Worm (Caenorhabditis elegans) whole organism, L1 larva: ENCODE measurements around the gene ZK1251.3.

Experiments used
- C04F5.9 ChIP-seq: sonication (generic microtip); optimal IDR thresholded peaks from 2 replicates; lab custom pipeline; 2016; ENCODE audit warnings: missing genetic modification characterization, missing compliant biosample characterization
- F16B12.6 ChIP-seq: fragments of 150-350 bp; optimal IDR thresholded peaks from 2 replicates; lab custom pipeline; 2014; ENCODE audit warnings: missing biosample characterization, missing genetic modification characterization
- Y116A8C.19 ChIP-seq: sonication (generic microtip); optimal IDR thresholded peaks from 2 replicates; lab custom pipeline; 2016; ENCODE audit warnings: missing compliant biosample characterization, missing genetic modification characterization, borderline replicate concordance
- aha-1 ChIP-seq: fragments of 150-350 bp; optimal IDR thresholded peaks from 2 replicates; lab custom pipeline; 2014; ENCODE audit warnings: missing biosample characterization, missing genetic modification characterization
- aly-2 ChIP-seq: fragments of 150-350 bp; optimal IDR thresholded peaks from 2 replicates; lab custom pipeline; 2014; ENCODE audit warnings: missing biosample characterization, missing genetic modification characterization
- ceh-63 ChIP-seq: fragments of 200-800 bp; sonication (Bioruptor generic); optimal IDR thresholded peaks from 2 replicates; lab custom pipeline; 2018; ENCODE audit warnings: mild to moderate bottlenecking, missing genetic modification characterization, missing compliant biosample characterization
- ceh-8 ChIP-seq: fragments of 200-800 bp; sonication (Bioruptor generic); optimal IDR thresholded peaks from 2 replicates; lab custom pipeline; 2018; ENCODE audit warnings: mild to moderate bottlenecking, missing genetic modification characterization, moderate library complexity, missing compliant biosample characterization
- ceh-82 ChIP-seq, 3 experiments: fragments of 150-350 bp in 1 of 3; sonication (generic microtip) in 2 of 3; optimal IDR thresholded peaks; 2 replicates each; lab custom pipeline; 2014 to 2017; ENCODE audit warnings: missing biosample characterization in 3 of 3, missing genetic modification characterization in 3 of 3
- ceh-88 ChIP-seq: fragments of 200-800 bp; sonication (Bioruptor generic); IDR thresholded peaks from 2 replicates; pipeline ENCODE4 v1.3.6; 2022; ENCODE audit warnings: missing genetic modification characterization, missing compliant biosample characterization
- ces-1 ChIP-seq: fragments of 150-350 bp; optimal IDR thresholded peaks from 2 replicates; lab custom pipeline; 2014; ENCODE audit warnings: missing biosample characterization, missing genetic modification reagents, missing genetic modification characterization
- efl-1 ChIP-seq, 4 experiments: fragments of 150-350 bp; optimal IDR thresholded peaks in 3 of 4; peaks in 1 of 4; 1 replicate in 1 of 4; 2 replicates in 3 of 4; lab custom pipeline; 2014; ENCODE audit warnings: missing biosample characterization in 2 of 4, missing genetic modification characterization in 2 of 4, missing genetic modification reagents in 2 of 4
- elt-2 ChIP-seq: sonication (generic microtip); optimal IDR thresholded peaks from 2 replicates; lab custom pipeline; 2016; ENCODE audit warnings: missing genetic modification characterization, mild to moderate bottlenecking, inconsistent platforms, missing compliant biosample characterization, missing genetic modification reagents
- ets-5 ChIP-seq: fragments of 200-800 bp; sonication (Bioruptor generic); IDR thresholded peaks from 2 replicates; pipeline ENCODE4 v1.3.6; 2022; ENCODE audit warnings: missing genetic modification characterization, missing compliant biosample characterization
- fkh-10 ChIP-seq: sonication (generic microtip); optimal IDR thresholded peaks from 2 replicates; lab custom pipeline; 2017; ENCODE audit warnings: missing biosample characterization, missing genetic modification reagents, missing genetic modification characterization
- fkh-4 ChIP-seq: sonication (generic microtip); optimal IDR thresholded peaks from 2 replicates; lab custom pipeline; 2016; ENCODE audit warnings: missing compliant biosample characterization, missing genetic modification characterization, borderline replicate concordance
- fos-1 ChIP-seq: fragments of 150-350 bp; optimal IDR thresholded peaks from 2 replicates; lab custom pipeline; 2014; ENCODE audit warnings: missing biosample characterization, missing genetic modification characterization
- grh-1 ChIP-seq: fragments of 200-800 bp; sonication (Bioruptor generic); IDR thresholded peaks from 2 replicates; pipeline ENCODE4 v1.3.6; 2022; ENCODE audit warnings: missing genetic modification reagents, missing genetic modification characterization, missing compliant biosample characterization
- hlh-4 ChIP-seq: sonication (generic microtip); optimal IDR thresholded peaks from 2 replicates; lab custom pipeline; 2016; ENCODE audit warnings: mild to moderate bottlenecking, missing genetic modification characterization, missing compliant biosample characterization
- hpl-2 ChIP-seq: fragments of 150-350 bp; optimal IDR thresholded peaks from 2 replicates; lab custom pipeline; 2014; ENCODE audit warnings: missing biosample characterization, missing genetic modification reagents, missing genetic modification characterization
- isw-1 ChIP-seq: fragments of 200-800 bp; sonication (Bioruptor generic); IDR thresholded peaks from 2 replicates; pipeline ENCODE4 v1.3.6; 2022; ENCODE audit warnings: missing genetic modification characterization, missing compliant biosample characterization
- lin-14 ChIP-seq: fragments of 200-800 bp; sonication (Bioruptor generic); optimal IDR thresholded peaks from 2 replicates; lab custom pipeline; 2018; ENCODE audit warnings: mild to moderate bottlenecking, missing genetic modification characterization, moderate library complexity, missing compliant biosample characterization
- lin-15B ChIP-seq: fragments of 150-350 bp; sonication (generic microtip); optimal IDR thresholded peaks from 3 replicates; lab custom pipeline; 2014; ENCODE audit warnings: missing biosample characterization, missing genetic modification characterization
- lin-35 ChIP-seq, 2 experiments: fragments of 150-350 bp; optimal IDR thresholded peaks; 2 replicates each; lab custom pipeline; 2014; ENCODE audit warnings: missing biosample characterization in 2 of 2, missing genetic modification characterization in 2 of 2, missing genetic modification reagents in 2 of 2
- lir-3 ChIP-seq: sonication (generic microtip); optimal IDR thresholded peaks from 2 replicates; lab custom pipeline; 2016; ENCODE audit warnings: mild to moderate bottlenecking, missing genetic modification characterization, moderate library complexity, missing compliant biosample characterization; ENCODE audit not compliant: poor library complexity
- lsy-2 ChIP-seq, 2 experiments: fragments of 150-350 bp; optimal IDR thresholded peaks; 2 replicates each; lab custom pipeline; 2014; ENCODE audit warnings: missing biosample characterization in 2 of 2, missing genetic modification characterization in 2 of 2
- mef-2 ChIP-seq: fragments of 150-350 bp; optimal IDR thresholded peaks from 2 replicates; lab custom pipeline; 2014; ENCODE audit warnings: missing biosample characterization, missing genetic modification characterization
- mep-1 ChIP-seq: fragments of 150-350 bp; optimal IDR thresholded peaks from 2 replicates; lab custom pipeline; 2014; ENCODE audit warnings: missing biosample characterization, missing genetic modification characterization
- nhr-11 ChIP-seq: fragments of 150-350 bp; optimal IDR thresholded peaks from 2 replicates; lab custom pipeline; 2014; ENCODE audit warnings: missing biosample characterization, missing genetic modification characterization
- nhr-19 ChIP-seq: fragments of 200-800 bp; sonication (Bioruptor generic); conservative IDR thresholded peaks from 2 replicates; pipeline ENCODE4 v1.3.6; 2022; ENCODE audit warnings: missing genetic modification characterization, missing compliant biosample characterization
- nhr-237 ChIP-seq: fragments of 150-350 bp; optimal IDR thresholded peaks from 2 replicates; lab custom pipeline; 2014; ENCODE audit warnings: missing biosample characterization, missing genetic modification characterization
- nhr-28 ChIP-seq: fragments of 150-350 bp; optimal IDR thresholded peaks from 2 replicates; lab custom pipeline; 2014; ENCODE audit warnings: missing biosample characterization, missing genetic modification characterization
- nhr-47 ChIP-seq: sonication (generic microtip); optimal IDR thresholded peaks from 2 replicates; lab custom pipeline; 2016; ENCODE audit warnings: mild to moderate bottlenecking, missing genetic modification characterization, moderate library complexity, missing compliant biosample characterization
- nhr-71 ChIP-seq: sonication (generic microtip); optimal IDR thresholded peaks from 2 replicates; lab custom pipeline; 2016; ENCODE audit warnings: mild to moderate bottlenecking, missing genetic modification characterization, moderate library complexity, missing compliant biosample characterization
- nhr-76 ChIP-seq: sonication (generic microtip); optimal IDR thresholded peaks from 2 replicates; lab custom pipeline; 2017; ENCODE audit warnings: missing biosample characterization, missing genetic modification characterization
- nhr-77 ChIP-seq: fragments of 150-350 bp; optimal IDR thresholded peaks from 2 replicates; lab custom pipeline; 2014; ENCODE audit warnings: missing biosample characterization, missing genetic modification characterization
- nhr-85 ChIP-seq: sonication (generic microtip); peaks from one replicate; lab custom pipeline; 2016; ENCODE audit warnings: missing genetic modification characterization, inconsistent platforms, missing compliant biosample characterization
- pag-3 ChIP-seq: sonication (generic microtip); optimal IDR thresholded peaks from 2 replicates; lab custom pipeline; 2017; ENCODE audit warnings: missing genetic modification characterization, mild to moderate bottlenecking, missing compliant biosample characterization, antibody characterized with exemption, borderline replicate concordance; ENCODE audit not compliant: insufficient read depth
- snpc-4 ChIP-seq: fragments of 150-350 bp; optimal IDR thresholded peaks from 2 replicates; lab custom pipeline; 2014; ENCODE audit warnings: missing biosample characterization, missing genetic modification characterization
- sox-4 ChIP-seq: sonication (generic microtip); optimal IDR thresholded peaks from 2 replicates; lab custom pipeline; 2016; ENCODE audit warnings: missing genetic modification characterization, missing compliant biosample characterization
- swsn-7 ChIP-seq: sonication (generic microtip); optimal IDR thresholded peaks from 2 replicates; lab custom pipeline; 2016; ENCODE audit warnings: missing genetic modification characterization, missing compliant biosample characterization
- tlp-1 ChIP-seq: fragments of 150-350 bp; optimal IDR thresholded peaks from 2 replicates; lab custom pipeline; 2014; ENCODE audit warnings: missing biosample characterization, missing genetic modification characterization
- unc-130 ChIP-seq: fragments of 150-350 bp; optimal IDR thresholded peaks from 2 replicates; lab custom pipeline; 2017; ENCODE audit warnings: missing biosample characterization, missing genetic modification characterization, inconsistent platforms
- unc-62 ChIP-seq: fragments of 150-350 bp; optimal IDR thresholded peaks from 2 replicates; lab custom pipeline; 2014; ENCODE audit warnings: missing biosample characterization, missing genetic modification reagents, missing genetic modification characterization
- unc-86 ChIP-seq: sonication (generic microtip); optimal IDR thresholded peaks from 2 replicates; lab custom pipeline; 2016; ENCODE audit warnings: missing genetic modification characterization, missing compliant biosample characterization
- xbp-1 ChIP-seq: sonication (generic microtip); optimal IDR thresholded peaks from 2 replicates; lab custom pipeline; 2016; ENCODE audit warnings: missing genetic modification characterization, missing compliant biosample characterization
- zip-4 ChIP-seq: fragments of 200-800 bp; sonication (Bioruptor generic); optimal IDR thresholded peaks from 2 replicates; lab custom pipeline; 2018; ENCODE audit warnings: mild to moderate bottlenecking, missing genetic modification characterization, moderate library complexity, missing compliant biosample characterization

ZK1251.3 gene

ce11 chrIV:9657753-9658152 lies 25.7 kb upstream of the ZK1251.3 start, which contains the start of gene acc-1:
Gene acc-1, plus strand, starts transcription at chrIV:9658053.
- TF ChIP-seq nhr-71 (tag; lab: Kevin White, UChicago) (no peak), xbp-1 (tag; lab: Kevin White, UChicago) (no peak), F16B12.6 (no peak), Y116A8C.19 (tag; lab: Kevin White, UChicago) (no peak), fkh-4 (no peak), lir-3 (no peak), pag-3 (no peak), snpc-4 (no peak), ets-5 (GFP tag; lab: Robert Waterston, UW) (no peak), unc-62 (GFP tag; lab: Kevin White, UChicago) (no peak)

ce11 chrIV:9659999-9660398 lies 23.5 kb upstream of the ZK1251.3 start:
- TF ChIP-seq lin-14 (GFP tag; lab: Kevin White, UChicago) (peak; percentile 28), nhr-11 (tag; lab: Kevin White, UChicago) (no peak), nhr-77 (tag; lab: Kevin White, UChicago) (no peak), nhr-19 (no peak), fkh-10 (GFP tag; lab: Kevin White, UChicago) (peak; percentile 62), swsn-7 (tag; lab: Kevin White, UChicago) (no peak)
- TF ChIP-seq, all 84 proteins: peak for 2

ce11 chrIV:9667084-9667483 lies 16.4 kb upstream of the ZK1251.3 start:
- TF ChIP-seq lin-15B (tag; lab: Kevin White, UChicago), result no peak
- no peak for TF ChIP-seq ceh-82 (tag; optimal IDR thresholded peaks at IDR 0.05; lab: Kevin White, UChicago)
- TF ChIP-seq fkh-10 (GFP tag; lab: Kevin White, UChicago), result no peak
- no peak for TF ChIP-seq grh-1 (GFP tag; lab: Robert Waterston, UW)
- TF ChIP-seq nhr-76, result no peak
- TF ChIP-seq unc-130, result no peak
- TF ChIP-seq sox-4 (tag; lab: Kevin White, UChicago), result no peak
- no peak for TF ChIP-seq nhr-237 (tag; lab: Kevin White, UChicago)
- no peak for TF ChIP-seq ceh-88 (GFP tag; lab: Robert Waterston, UW)
- TF ChIP-seq unc-86 (tag; lab: Kevin White, UChicago), result no peak
- no peak for TF ChIP-seq lin-35 (GFP tag; optimal IDR thresholded peaks at IDR 0.05; lab: Kevin White, UChicago)
- TF ChIP-seq mef-2 (tag; lab: Kevin White, UChicago), result no peak
- TF ChIP-seq lin-14 (GFP tag; lab: Kevin White, UChicago), result peak; percentile 11
- peak; percentile 0 for TF ChIP-seq nhr-47
- TF ChIP-seq hlh-4 (tag; lab: Kevin White, UChicago), result no peak
- no peak for TF ChIP-seq xbp-1 (tag; lab: Kevin White, UChicago)
- TF ChIP-seq ceh-8, result no peak
- TF ChIP-seq lsy-2 (tag; optimal IDR thresholded peaks at IDR 0.05; lab: Kevin White, UChicago), result peak in 1 of 2 experiments; percentile 10
- no peak for TF ChIP-seq hpl-2 (GFP tag; lab: Kevin White, UChicago)
- TF ChIP-seq fkh-4, result no peak
- TF ChIP-seq efl-1 (optimal IDR thresholded peaks at IDR 0.05; lab: Kevin White, UChicago), result no peak
- no peak for TF ChIP-seq efl-1 (GFP tag; optimal IDR thresholded peaks at IDR 0.05 in 1 of 2; lab: Kevin White, UChicago)
- no peak for TF ChIP-seq ceh-63 (GFP tag; lab: Kevin White, UChicago)
- TF ChIP-seq fos-1, result no peak
- TF ChIP-seq aly-2, result no peak
- TF ChIP-seq aha-1 (tag; lab: Kevin White, UChicago), result no peak
- TF ChIP-seq C04F5.9 (tag; lab: Kevin White, UChicago), result no peak
- TF ChIP-seq zip-4 (GFP tag; lab: Kevin White, UChicago), result no peak
- no peak for TF ChIP-seq F16B12.6
- peak; percentile 4 for TF ChIP-seq elt-2
- peak; percentile 17 for TF ChIP-seq mep-1 (tag; lab: Kevin White, UChicago)
- no peak for TF ChIP-seq nhr-28
- TF ChIP-seq ces-1, result no peak
- no peak for TF ChIP-seq tlp-1 (tag; lab: Kevin White, UChicago)
- TF ChIP-seq nhr-85, result peak; percentile 73
- TF ChIP-seq isw-1 (GFP tag; lab: Robert Waterston, UW), result no peak
- TF ChIP-seq, all 84 proteins: peak for 6
